Worm (Caenorhabditis elegans) whole organism, mixed stage, embryonic: ENCODE data around the gene zipt-17.

Experiments used
- ces-1 ChIP-seq: fragments of 150-350 bp; optimal IDR thresholded peaks from 2 replicates; lab custom pipeline; 2014; ENCODE audit warnings: missing biosample characterization, missing genetic modification reagents, missing genetic modification characterization
- lin-13 ChIP-seq: fragments of 150-350 bp; optimal IDR thresholded peaks from 2 replicates; lab custom pipeline; 2014; ENCODE audit warnings: missing biosample characterization, missing genetic modification characterization
- lsy-2 ChIP-seq: fragments of 150-350 bp; optimal IDR thresholded peaks from 2 replicates; lab custom pipeline; 2014; ENCODE audit warnings: missing biosample characterization, missing genetic modification characterization
- mep-1 ChIP-seq: fragments of 150-350 bp; optimal IDR thresholded peaks from 2 replicates; lab custom pipeline; 2017; ENCODE audit warnings: missing biosample characterization, missing genetic modification reagents, missing genetic modification characterization, inconsistent platforms
- mls-2 ChIP-seq: sonication (generic microtip); optimal IDR thresholded peaks from 2 replicates; lab custom pipeline; 2016; ENCODE audit warnings: mild to moderate bottlenecking, missing genetic modification characterization, moderate library complexity, missing compliant biosample characterization
- nhr-28 ChIP-seq: fragments of 150-350 bp; optimal IDR thresholded peaks from 2 replicates; lab custom pipeline; 2014; ENCODE audit warnings: missing biosample characterization, missing genetic modification characterization
- nhr-76 ChIP-seq: sonication (generic microtip); optimal IDR thresholded peaks from 2 replicates; lab custom pipeline; 2017; ENCODE audit warnings: missing biosample characterization, missing genetic modification characterization
- pha-4 ChIP-seq: fragments of 150-350 bp; optimal IDR thresholded peaks from 2 replicates; lab custom pipeline; 2018; ENCODE audit warnings: missing biosample characterization, missing genetic modification reagents, missing genetic modification characterization
- snpc-4 ChIP-seq: fragments of 150-350 bp; optimal IDR thresholded peaks from 2 replicates; lab custom pipeline; 2014; ENCODE audit warnings: missing biosample characterization, missing genetic modification characterization
- unc-120 ChIP-seq: sonication (generic microtip); optimal IDR thresholded peaks from 2 replicates; lab custom pipeline; 2017; ENCODE audit warnings: missing genetic modification characterization, missing compliant biosample characterization; ENCODE audit not compliant: poor library complexity, severe bottlenecking

- no peak for TF ChIP-seq lin-13 (tag; lab: Kevin White, UChicago)
- TF ChIP-seq lsy-2 = no peak
- no peak for TF ChIP-seq nhr-28
- TF ChIP-seq mls-2 (tag; lab: Kevin White, UChicago) = no peak
- TF ChIP-seq ces-1 (GFP tag; lab: Kevin White, UChicago) = peak; percentile 43
- TF ChIP-seq unc-120 (tag; lab: Kevin White, UChicago) = no peak
- no peak for TF ChIP-seq snpc-4 (tag; lab: Kevin White, UChicago)
- no peak for TF ChIP-seq mep-1
- no peak for TF ChIP-seq nhr-76 (tag; lab: Kevin White, UChicago)
- TF ChIP-seq pha-4 (tag; lab: Kevin White, UChicago) = no peak
These were observed 32.2 kb downstream of the zipt-17 start, which contains the start of gene C49C3.8 for ce11 chrIV:17335031-17335430.
